Fruit fly (Drosophila melanogaster): ENCODE measurements around the gene CG33784.
A peak's percentile ranks its signal among the peaks of the same experiment; 100 is the strongest.

DNA sequence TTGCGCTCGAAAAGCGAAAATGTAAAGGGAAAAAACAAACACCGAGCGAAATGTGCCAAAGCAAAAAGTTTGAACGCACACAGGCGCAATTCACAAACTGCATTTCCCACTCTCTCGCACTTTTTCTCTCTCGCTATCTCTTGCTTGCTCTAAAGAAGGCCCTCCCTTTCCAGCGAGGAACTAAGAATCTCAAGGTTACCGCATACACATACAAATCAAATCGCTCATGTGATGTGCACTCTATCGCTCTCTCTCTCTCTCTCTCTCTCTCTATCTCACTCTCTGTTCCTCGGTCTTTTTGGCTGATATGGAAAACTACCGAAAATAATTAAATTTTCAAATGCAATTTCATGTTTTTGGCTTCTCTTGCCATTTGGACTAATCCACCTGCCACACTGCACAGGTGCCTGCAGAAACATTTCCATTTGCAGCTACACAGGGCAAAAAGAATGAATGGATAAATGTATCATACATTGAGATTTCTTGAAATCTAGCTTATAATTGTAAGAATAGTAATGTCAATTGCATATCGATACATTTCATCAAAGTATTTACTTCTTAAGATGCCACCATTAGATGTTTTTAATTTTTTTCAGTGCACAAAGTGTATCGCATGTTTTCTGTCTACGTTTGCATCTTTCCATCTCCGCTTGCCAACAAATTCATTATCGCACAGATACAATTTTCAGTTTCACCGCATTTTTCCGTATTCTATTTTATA is 11.7 kb downstream of the CG33784 start:
- TF ChIP-seq CG15710 (tag; optimal IDR thresholded peaks at IDR 0.05) (peak; percentile 70), CG4496 (GFP tag; IDR thresholded peaks at IDR 0.05) (peak; percentile 87), CG17806 (tag; optimal IDR thresholded peaks at IDR 0.05) (peak; percentile 81), D1 (tag; optimal IDR thresholded peaks at IDR 0.05) (no peak), EcR (GFP tag; optimal IDR thresholded peaks at IDR 0.05) (peak; percentile 32), CG34367 (tag; optimal IDR thresholded peaks at IDR 0.05) (peak; percentile 78), gl (tag; optimal IDR thresholded peaks at IDR 0.05) (peak; percentile 37), CG8301 (tag; optimal IDR thresholded peaks at IDR 0.05) (peak; percentile 64), CG9948 (tag; optimal IDR thresholded peaks at IDR 0.05) (peak; percentile 81)

Data from whole organism, pupa.